Worm (Caenorhabditis elegans) whole organism, young adult: ENCODE data around the gene dre-1.
A peak's percentile ranks its signal among the peaks of the same experiment; 100 is the strongest.

Source experiments
- B0035.1 ChIP-seq: sonication (generic microtip); optimal IDR thresholded peaks from 2 replicates; lab custom pipeline; 2016; ENCODE audit warnings: missing genetic modification characterization, mild to moderate bottlenecking, missing compliant biosample characterization, missing genotype, missing genetic modification reagents
- B0336.3 ChIP-seq: fragments of 200-800 bp; sonication (Bioruptor generic); IDR thresholded peaks from 2 replicates; pipeline ENCODE4 v1.3.6; 2022; ENCODE audit warnings: missing genetic modification characterization, missing compliant biosample characterization
- F22D6.2 ChIP-seq: sonication (generic microtip); optimal IDR thresholded peaks from 2 replicates; lab custom pipeline; 2016; ENCODE audit warnings: mild to moderate bottlenecking, missing genetic modification characterization, missing compliant biosample characterization
- F33H1.4 ChIP-seq: fragments of 200-800 bp; sonication (Bioruptor generic); IDR thresholded peaks from 2 replicates; pipeline ENCODE4 v1.3.6; 2022; ENCODE audit warnings: missing genetic modification reagents, missing genetic modification characterization, missing compliant biosample characterization
- F39B2.1 ChIP-seq: fragments of 200-800 bp; sonication (Bioruptor generic); IDR thresholded peaks from 2 replicates; pipeline ENCODE4 v1.3.6; 2022; ENCODE audit warnings: missing genetic modification reagents, missing genetic modification characterization, missing compliant biosample characterization
- F49E8.2 ChIP-seq: sonication (generic microtip); optimal IDR thresholded peaks from 3 replicates; lab custom pipeline; 2017; ENCODE audit warnings: missing genetic modification characterization, mild to moderate bottlenecking, missing compliant biosample characterization, antibody characterized with exemption, moderate library complexity; ENCODE audit not compliant: insufficient read depth
- F52B5.7 ChIP-seq: sonication (generic microtip); optimal IDR thresholded peaks from 2 replicates; lab custom pipeline; 2016; ENCODE audit warnings: mild to moderate bottlenecking, missing genetic modification characterization, missing compliant biosample characterization
- F57A8.1 ChIP-seq: fragments of 200-800 bp; sonication (Bioruptor generic); optimal IDR thresholded peaks from 2 replicates; lab custom pipeline; 2018; ENCODE audit warnings: mild to moderate bottlenecking, missing genetic modification characterization, moderate library complexity, missing compliant biosample characterization
- Y53G8AR.9 ChIP-seq: fragments of 200-800 bp; sonication (Bioruptor generic); conservative IDR thresholded peaks from 2 replicates; pipeline ENCODE4 v1.3.6; 2022; ENCODE audit warnings: missing genetic modification reagents, missing genetic modification characterization, missing compliant biosample characterization
- Y56A3A.18 ChIP-seq: fragments of 200-800 bp; sonication (Bioruptor generic); IDR thresholded peaks from 2 replicates; pipeline ENCODE4 v1.3.6; 2022; ENCODE audit warnings: missing genetic modification reagents, missing genetic modification characterization, missing compliant biosample characterization
- Y79H2A.3 ChIP-seq: fragments of 200-800 bp; sonication (Bioruptor generic); conservative IDR thresholded peaks from 2 replicates; pipeline ENCODE4 v1.3.6; 2022; ENCODE audit warnings: missing genetic modification reagents, missing genetic modification characterization, missing compliant biosample characterization
- bed-1 ChIP-seq: fragments of 200-800 bp; sonication (Bioruptor generic); IDR thresholded peaks from 2 replicates; pipeline ENCODE4 v1.3.6; 2022; ENCODE audit warnings: missing genetic modification reagents, missing genetic modification characterization, missing compliant biosample characterization
- ceh-91 ChIP-seq: fragments of 200-800 bp; sonication (Bioruptor generic); IDR thresholded peaks from 2 replicates; pipeline ENCODE4 v1.3.6; 2022; ENCODE audit warnings: missing genetic modification reagents, missing genetic modification characterization, missing compliant biosample characterization
- dox-1 ChIP-seq: fragments of 200-800 bp; sonication (Bioruptor generic); IDR thresholded peaks from 2 replicates; pipeline ENCODE4 v1.3.6; 2022; ENCODE audit warnings: missing genetic modification reagents, missing genetic modification characterization, missing compliant biosample characterization
- efl-1 ChIP-seq: fragments of 150-350 bp; optimal IDR thresholded peaks from 2 replicates; lab custom pipeline; 2014; ENCODE audit warnings: missing biosample characterization, missing genetic modification reagents, missing genetic modification characterization
- egl-44 ChIP-seq: fragments of 200-800 bp; sonication (Bioruptor generic); IDR thresholded peaks from 2 replicates; pipeline ENCODE4 v1.3.6; 2022; ENCODE audit warnings: missing genetic modification reagents, missing genetic modification characterization, missing compliant biosample characterization
- hmg-1.2 ChIP-seq: fragments of 200-800 bp; sonication (Bioruptor generic); IDR thresholded peaks from 2 replicates; pipeline ENCODE4 v1.3.6; 2022; ENCODE audit warnings: missing genetic modification reagents, missing genetic modification characterization, missing compliant biosample characterization
- let-607 ChIP-seq, 2 experiments: fragments of 200-800 bp in 1 of 2; sonication (Bioruptor generic) in 1 of 2; sonication (generic microtip) in 1 of 2; optimal IDR thresholded peaks; 2 replicates each; lab custom pipeline; 2016 to 2018; ENCODE audit warnings: mild to moderate bottlenecking in 2 of 2, missing compliant biosample characterization in 2 of 2, missing genetic modification characterization in 2 of 2, moderate library complexity in 2 of 2, missing genotype in 1 of 2
- nfyb-1 ChIP-seq: fragments of 200-800 bp; sonication (Bioruptor generic); IDR thresholded peaks from 2 replicates; pipeline ENCODE4 v1.3.6; 2022; ENCODE audit warnings: missing genetic modification reagents, missing genetic modification characterization, missing compliant biosample characterization
- nhr-120 ChIP-seq: fragments of 200-800 bp; sonication (Bioruptor generic); IDR thresholded peaks from 2 replicates; pipeline ENCODE4 v1.3.6; 2022; ENCODE audit warnings: missing genetic modification characterization, missing compliant biosample characterization
- pbrm-1 ChIP-seq: fragments of 200-800 bp; sonication (Bioruptor generic); IDR thresholded peaks from 2 replicates; pipeline ENCODE4 v1.3.6; 2022; ENCODE audit warnings: missing genetic modification reagents, missing genetic modification characterization, missing compliant biosample characterization
- rcor-1 ChIP-seq: fragments of 200-800 bp; sonication (Bioruptor generic); IDR thresholded peaks from 2 replicates; pipeline ENCODE4 v1.3.6; 2022; ENCODE audit warnings: missing genetic modification reagents, missing genetic modification characterization, missing compliant biosample characterization
- repo-1 ChIP-seq: sonication (generic microtip); optimal IDR thresholded peaks from 2 replicates; lab custom pipeline; 2017; ENCODE audit warnings: mild to moderate bottlenecking, missing genetic modification characterization, missing compliant biosample characterization
- snpc-1.1 ChIP-seq: sonication (generic microtip); optimal IDR thresholded peaks from 2 replicates; lab custom pipeline; 2017; ENCODE audit warnings: missing genetic modification characterization, mild to moderate bottlenecking, missing compliant biosample characterization, antibody characterized with exemption, moderate library complexity, missing genotype, missing genetic modification reagents; ENCODE audit not compliant: insufficient read depth
- snpc-3.4 ChIP-seq: sonication (generic microtip); optimal IDR thresholded peaks from 2 replicates; lab custom pipeline; 2017; ENCODE audit warnings: missing genetic modification characterization, mild to moderate bottlenecking, missing compliant biosample characterization, antibody characterized with exemption, moderate library complexity, missing genotype, missing genetic modification reagents
- ztf-28 ChIP-seq: fragments of 200-800 bp; sonication (Bioruptor generic); IDR thresholded peaks from 2 replicates; pipeline ENCODE4 v1.3.6; 2022; ENCODE audit warnings: missing genetic modification reagents, missing genetic modification characterization, missing compliant biosample characterization

The dre-1 gene

ce11 chrV:6487878-6488277 is 58.4 kb downstream of the dre-1 start (continued):
- no peak for TF ChIP-seq Y79H2A.3 (GFP tag; lab: Robert Waterston, UW)
- TF ChIP-seq snpc-3.4 (tag; lab: Kevin White, UChicago), result no peak
- 0 out of 2 replicates have a peak, but pooled peaks have one; percentile 32 for TF ChIP-seq nfyb-1 (GFP tag; lab: Robert Waterston, UW)
- peak in 1 of 2 experiments; percentile 48 for TF ChIP-seq let-607 (tag; optimal IDR thresholded peaks at IDR 0.05; lab: Kevin White, UChicago)
- no peak for TF ChIP-seq B0336.3 (GFP tag; lab: Robert Waterston, UW)
- peak; percentile 22; the same call in 1 of the 2 replicates for TF ChIP-seq dox-1
- TF ChIP-seq bed-1, result no peak
- TF ChIP-seq F49E8.2 (tag; lab: Kevin White, UChicago), result no peak
- 0 out of 2 replicates have a peak, but pooled peaks have one; percentile 24 for TF ChIP-seq egl-44 (GFP tag; lab: Robert Waterston, UW)
- TF ChIP-seq Y56A3A.18 (GFP tag; lab: Robert Waterston, UW), result 0 out of 2 replicates have a peak, but pooled peaks have one; percentile 7
- no peak for TF ChIP-seq efl-1
- 0 out of 2 replicates have a peak, but pooled peaks have one; percentile 26 for TF ChIP-seq Y53G8AR.9 (GFP tag; lab: Robert Waterston, UW)
- no peak for TF ChIP-seq repo-1 (tag; lab: Kevin White, UChicago)
- no peak for TF ChIP-seq pbrm-1
- TF ChIP-seq ztf-28 (GFP tag; lab: Robert Waterston, UW), result no peak
- TF ChIP-seq hmg-1.2 (GFP tag; lab: Robert Waterston, UW), result no peak
- TF ChIP-seq F57A8.1 (GFP tag; lab: Kevin White, UChicago), result no peak
- TF ChIP-seq F39B2.1 (GFP tag; lab: Robert Waterston, UW), result no peak
- TF ChIP-seq snpc-1.1 (tag; lab: Kevin White, UChicago), result no peak
- no peak for TF ChIP-seq ceh-91 (GFP tag; lab: Robert Waterston, UW)
- no peak for TF ChIP-seq nhr-120 (GFP tag; lab: Robert Waterston, UW)
- TF ChIP-seq F33H1.4 (GFP tag; lab: Robert Waterston, UW), result no peak

- TF ChIP-seq F52B5.7 (tag; lab: Kevin White, UChicago) (no peak), F22D6.2 (no peak), rcor-1 (GFP tag; lab: Robert Waterston, UW) (no peak), B0035.1 (tag; lab: Kevin White, UChicago) (no peak)
- TF ChIP-seq, all 124 proteins: peak for 0
Measured at ce11 chrV:6485109-6485508, 61.2 kb downstream of the dre-1 start.
